Fruit fly (Drosophila melanogaster): Measurements from ENCODE around the gene CG46339.

The CG46339 gene

dm6 chr3R:26875544-26876027 is 40.0 kb upstream of the CG46339 start, which contains the start of gene Rb97D (continued):
- TF ChIP-seq fd64A (GFP tag; optimal IDR thresholded peaks at IDR 0.05) = no peak
- peak; percentile 61 for TF ChIP-seq gsb (GFP tag; IDR thresholded peaks at IDR 0.05)
- TF ChIP-seq sqz (GFP tag; optimal IDR thresholded peaks at IDR 0.05) = peak; percentile 23
- TF ChIP-seq CG11560 (tag; IDR thresholded peaks at IDR 0.05) = peak; percentile 48; the same call in 1 of the 3 replicates
- peak; percentile 71 for TF ChIP-seq CG9817 (tag; optimal IDR thresholded peaks at IDR 0.05)
- TF ChIP-seq klu (GFP tag; IDR thresholded peaks at IDR 0.05) = peak; percentile 48; the same call in 1 of the 2 replicates
- TF ChIP-seq eve (GFP tag; optimal IDR thresholded peaks at IDR 0.05) = no peak
- TF ChIP-seq hkb (optimal IDR thresholded peaks at IDR 0.05) = no peak
- peak; percentile 78 for TF ChIP-seq hkb (GFP tag; IDR thresholded peaks at IDR 0.05)
- 0 out of 2 replicates have a peak, but pooled peaks have one; percentile 2 for TF ChIP-seq dati (GFP tag; IDR thresholded peaks at IDR 0.05)
- TF ChIP-seq CG10462 (GFP tag; optimal IDR thresholded peaks at IDR 0.05) = no peak
- TF ChIP-seq zen2 (GFP tag; IDR thresholded peaks at IDR 0.05; ENCODE audit: partially characterized antibody) = peak; percentile 87
- TF ChIP-seq Bgb (GFP tag; IDR thresholded peaks at IDR 0.05; ENCODE audit: partially characterized antibody) = peak; percentile 83
- TF ChIP-seq bigmax (GFP tag; optimal IDR thresholded peaks at IDR 0.05) = no peak
- no peak for TF ChIP-seq D (optimal IDR thresholded peaks at IDR 0.05)
- TF ChIP-seq D (GFP tag; optimal IDR thresholded peaks at IDR 0.05) = peak; percentile 25
- TF ChIP-seq CG16863 (GFP tag; optimal IDR thresholded peaks at IDR 0.05) = peak; percentile 60
- TF ChIP-seq CG34422 (GFP tag; IDR thresholded peaks at IDR 0.05) = peak; percentile 55; the same call in 2 of the 3 replicates
- TF ChIP-seq sima (GFP tag; optimal IDR thresholded peaks at IDR 0.05) = no peak
- peak; percentile 67 for TF ChIP-seq luna (GFP tag; optimal IDR thresholded peaks at IDR 0.05)
- peak; percentile 16 for TF ChIP-seq CG2875 (GFP tag; optimal IDR thresholded peaks at IDR 0.05)
- peak; percentile 30; the same call in 1 of the 2 replicates for TF ChIP-seq CG32772 (GFP tag; IDR thresholded peaks at IDR 0.05)
- peak; percentile 66 for TF ChIP-seq CG33557 (GFP tag; optimal IDR thresholded peaks at IDR 0.05)
- no peak for TF ChIP-seq CG3838 (GFP tag; optimal IDR thresholded peaks at IDR 0.05)
- TF ChIP-seq CG16779 (GFP tag; IDR thresholded peaks at IDR 0.05) = peak; percentile 39; the same call in 1 of the 2 replicates
- TF ChIP-seq unpg (GFP tag; optimal IDR thresholded peaks at IDR 0.05) = peak; percentile 74
- TF ChIP-seq CG17802 (tag; optimal IDR thresholded peaks at IDR 0.05) = peak; percentile 36
- peak; percentile 46 for TF ChIP-seq Mes4 (GFP tag; optimal IDR thresholded peaks at IDR 0.05)
- TF ChIP-seq CG4854 (GFP tag; optimal IDR thresholded peaks at IDR 0.05) = peak; percentile 34
- no peak for TF ChIP-seq ab (GFP tag; optimal IDR thresholded peaks at IDR 0.05)
- peak; percentile 71 for TF ChIP-seq CG14014 (GFP tag; IDR thresholded peaks at IDR 0.05)
- no peak for TF ChIP-seq CG7271 (tag; optimal IDR thresholded peaks at IDR 0.05)
- TF ChIP-seq CG1792 (GFP tag; optimal IDR thresholded peaks at IDR 0.05) = peak; percentile 45
- TF ChIP-seq prd (optimal IDR thresholded peaks at IDR 0.05) = no peak
- TF ChIP-seq prd (GFP tag; IDR thresholded peaks at IDR 0.05) = peak; percentile 74; the same call in 2 of the 3 replicates
- TF ChIP-seq CG13296 (GFP tag; optimal IDR thresholded peaks at IDR 0.05) = peak; percentile 73
- TF ChIP-seq CG9727 (GFP tag; optimal IDR thresholded peaks at IDR 0.05) = peak; percentile 45
- no peak for TF ChIP-seq TFAM (GFP tag; optimal IDR thresholded peaks at IDR 0.05)
- peak; percentile 26 for TF ChIP-seq HmgD (GFP tag; optimal IDR thresholded peaks at IDR 0.05)
- TF ChIP-seq CG42726 (GFP tag; IDR thresholded peaks at IDR 0.05; ENCODE audit: partially characterized antibody) = peak; percentile 38; the same call in 1 of the 2 replicates
- TF ChIP-seq D19A (tag; optimal IDR thresholded peaks at IDR 0.05) = peak; percentile 47
- peak; percentile 46; the same call in 1 of the 3 replicates for TF ChIP-seq Mrtf (GFP tag; IDR thresholded peaks at IDR 0.05)
- no peak for TF ChIP-seq pros (GFP tag; optimal IDR thresholded peaks at IDR 0.05)
- no peak for TF ChIP-seq fd102C (GFP tag; optimal IDR thresholded peaks at IDR 0.05)
- no peak for TF ChIP-seq dimm (GFP tag; IDR thresholded peaks at IDR 0.05)
- peak; percentile 27 for TF ChIP-seq CG18476 (GFP tag; optimal IDR thresholded peaks at IDR 0.05)
- peak; percentile 64; the same call in 2 of the 3 replicates for TF ChIP-seq CG11695 (GFP tag; IDR thresholded peaks at IDR 0.05)
- TF ChIP-seq Bteb2 (GFP tag; optimal IDR thresholded peaks at IDR 0.05) = peak; percentile 76
- TF ChIP-seq CG18764 (GFP tag; optimal IDR thresholded peaks at IDR 0.05) = peak; percentile 44
- TF ChIP-seq Dip2 (GFP tag; IDR thresholded peaks at IDR 0.05) = no peak
- TF ChIP-seq pfk (GFP tag; optimal IDR thresholded peaks at IDR 0.05) = no peak
